Worm (Caenorhabditis elegans): ENCODE results near the gene fip-1.

DNA sequence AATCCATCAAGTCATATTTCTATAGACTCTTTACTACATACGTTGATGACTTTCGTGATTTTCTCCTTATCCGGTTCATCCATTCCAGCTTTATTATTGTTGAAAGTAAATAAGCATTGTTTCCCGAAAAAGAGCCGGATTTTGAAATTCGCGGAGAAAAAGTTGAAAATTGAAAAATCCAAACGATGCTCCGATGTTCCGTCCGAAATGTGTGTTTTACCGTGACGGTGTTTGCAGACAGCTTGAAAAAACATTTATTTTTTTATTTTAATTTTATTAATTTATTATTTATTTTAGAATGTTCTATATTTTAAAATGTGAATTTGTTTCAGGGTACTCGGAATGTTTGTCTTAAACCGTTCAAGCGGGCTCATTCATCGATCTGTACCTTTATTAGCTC is 8.7 kb upstream of the fip-1 start, which contains the start of gene dnj-10:
- TF ChIP-seq F33H1.4 (GFP tag; IDR thresholded peaks at IDR 0.05) (peak; percentile 20; the same call in 1 of the 2 replicates), egl-44 (GFP tag; IDR thresholded peaks at IDR 0.05) (no peak), him-1 (tag; optimal IDR thresholded peaks at IDR 0.05) (no peak), snpc-4 (GFP tag; optimal IDR thresholded peaks at IDR 0.05) (no peak), snpc-4 (tag; optimal IDR thresholded peaks at IDR 0.05) (no peak), nhr-90 (tag; optimal IDR thresholded peaks at IDR 0.05) (no peak), lin-54 (GFP tag; optimal IDR thresholded peaks at IDR 0.05) (peak; percentile 70), F57C9.4 (tag; optimal IDR thresholded peaks at IDR 0.05) (no peak), C06A6.2 (GFP tag; conservative IDR thresholded peaks at IDR 0.05) (no peak), B0261.1 (tag; optimal IDR thresholded peaks at IDR 0.05) (no peak), attf-5 (GFP tag; optimal IDR thresholded peaks at IDR 0.05) (peak; percentile 61), dpff-1 (tag; optimal IDR thresholded peaks at IDR 0.05) (no peak), aptf-2 (GFP tag; conservative IDR thresholded peaks at IDR 0.05) (no peak), snpc-1.1 (tag; optimal IDR thresholded peaks at IDR 0.05; ENCODE audit: insufficient read depth) (no peak)

All from whole organism, young adult.